Worm (Caenorhabditis elegans): Measurements from ENCODE around the gene sre-45.

sre-45 gene

ce11 chrII:13494762-13495161, 22.9 kb upstream of the sre-45 start:
- TF ChIP-seq him-1 (tag; optimal IDR thresholded peaks at IDR 0.05) (no peak), W03F9.2 (tag; optimal IDR thresholded peaks at IDR 0.05) (peak; percentile 65)

- TF ChIP-seq W03F9.2 (tag; optimal IDR thresholded peaks at IDR 0.05) (no peak), him-1 (tag; optimal IDR thresholded peaks at IDR 0.05) (no peak), dao-5 (tag; optimal IDR thresholded peaks at IDR 0.05) (no peak)
Measured at ce11 chrII:13495718-13496117, 22.0 kb upstream of the sre-45 start, which contains the start of gene drr-1. Gene drr-1 (minus strand): TSS chrII:13495900.

ce11 chrII:13500582-13500981, 17.1 kb upstream of the sre-45 start:
- TF ChIP-seq W03F9.2 (tag; optimal IDR thresholded peaks at IDR 0.05) (no peak), him-1 (tag; optimal IDR thresholded peaks at IDR 0.05) (no peak), dao-5 (tag; optimal IDR thresholded peaks at IDR 0.05) (no peak)

DNA sequence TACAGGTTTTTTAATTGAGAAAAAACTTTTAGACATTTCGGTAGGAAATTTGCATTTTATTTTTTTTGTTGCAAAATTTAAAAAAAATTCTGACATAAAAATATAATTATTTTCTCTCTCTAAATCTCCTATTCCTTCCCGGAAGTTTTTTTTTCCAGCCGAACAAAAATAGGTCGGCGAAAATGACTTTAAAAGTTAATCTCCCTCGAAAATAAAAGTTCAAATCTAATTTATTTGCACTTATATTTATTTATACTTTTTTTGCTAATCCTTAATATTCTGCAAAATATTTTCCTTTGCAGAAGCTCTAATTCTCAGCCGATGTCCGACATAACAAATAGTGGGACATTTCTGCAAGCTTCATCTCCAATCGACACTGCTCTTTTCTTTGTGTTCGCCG, 16.1 kb upstream of the sre-45 start, which contains the start of gene F45H10.5:
F45H10.5 (plus strand) TSS at position 301 of the 400 bp plus-strand sequence.
- no peak for TF ChIP-seq W03F9.2 (tag; optimal IDR thresholded peaks at IDR 0.05)
- TF ChIP-seq dao-5 (tag; optimal IDR thresholded peaks at IDR 0.05), result no peak
- no peak for TF ChIP-seq him-1 (tag; optimal IDR thresholded peaks at IDR 0.05)

DNA sequence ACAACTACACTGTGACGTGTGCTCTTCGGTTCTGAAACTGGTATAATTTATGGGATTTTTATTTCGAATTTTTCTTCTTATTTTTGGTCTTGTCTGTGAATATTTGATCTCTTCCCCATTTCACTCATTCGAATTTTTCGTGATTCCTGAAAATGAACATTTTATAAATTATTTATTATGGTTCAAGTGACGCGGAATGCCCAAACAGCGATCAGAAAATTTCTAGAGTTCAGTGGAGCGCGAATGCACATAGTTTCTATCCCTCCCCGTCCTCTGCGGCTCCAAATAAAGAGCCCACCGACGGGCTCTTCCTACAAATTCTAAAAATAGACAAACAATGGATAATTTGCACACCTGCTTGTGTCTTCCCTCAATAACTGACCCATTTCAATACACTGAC, 14.0 kb upstream of the sre-45 start, which contains the start of gene F54F11.1:
F54F11.1 (plus strand) TSS at position 301 of the 400 bp plus-strand sequence.
- no peak for TF ChIP-seq him-1 (tag; optimal IDR thresholded peaks at IDR 0.05)
- no peak for TF ChIP-seq dao-5 (tag; optimal IDR thresholded peaks at IDR 0.05)
- TF ChIP-seq W03F9.2 (tag; optimal IDR thresholded peaks at IDR 0.05), result no peak

DNA sequence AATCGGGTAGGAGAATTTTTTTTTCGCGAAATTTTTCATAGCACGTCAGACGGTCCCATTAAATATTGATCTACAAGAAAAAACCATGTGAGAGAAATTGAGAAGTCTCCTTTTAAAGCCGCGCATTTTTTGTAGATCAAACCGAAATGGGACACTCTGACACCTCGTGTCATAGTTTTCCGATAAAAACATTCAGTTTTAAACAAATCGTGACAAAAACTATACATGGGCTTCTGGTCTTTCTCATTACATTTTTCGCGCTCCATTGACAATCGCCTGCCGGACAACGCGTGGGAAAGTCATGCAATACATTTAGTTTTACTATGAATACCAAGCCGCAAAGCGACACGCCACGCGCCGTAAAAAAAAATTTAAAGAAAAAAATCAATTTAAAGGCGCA, 12.3 kb upstream of the sre-45 start:
- no peak for TF ChIP-seq dao-5 (tag; optimal IDR thresholded peaks at IDR 0.05)
- TF ChIP-seq him-1 (tag; optimal IDR thresholded peaks at IDR 0.05), result no peak
- TF ChIP-seq W03F9.2 (tag; optimal IDR thresholded peaks at IDR 0.05), result no peak

ce11 chrII:13505977-13506568, 11.6 kb upstream of the sre-45 start:
- TF ChIP-seq dao-5 (tag; optimal IDR thresholded peaks at IDR 0.05) (no peak), W03F9.2 (tag; optimal IDR thresholded peaks at IDR 0.05) (no peak), him-1 (tag; optimal IDR thresholded peaks at IDR 0.05) (no peak)

ce11 chrII:13507535-13507934, 10.2 kb upstream of the sre-45 start, which contains the start of gene nep-17:
Gene nep-17 (plus strand): TSS chrII:13507819.
- TF ChIP-seq dao-5 (tag; optimal IDR thresholded peaks at IDR 0.05) (no peak), W03F9.2 (tag; optimal IDR thresholded peaks at IDR 0.05) (no peak), him-1 (tag; optimal IDR thresholded peaks at IDR 0.05) (no peak)

ce11 chrII:13508607-13509006, 9.1 kb upstream of the sre-45 start:
- TF ChIP-seq dao-5 (tag; optimal IDR thresholded peaks at IDR 0.05) (no peak), W03F9.2 (tag; optimal IDR thresholded peaks at IDR 0.05) (no peak), him-1 (tag; optimal IDR thresholded peaks at IDR 0.05) (no peak)

DNA sequence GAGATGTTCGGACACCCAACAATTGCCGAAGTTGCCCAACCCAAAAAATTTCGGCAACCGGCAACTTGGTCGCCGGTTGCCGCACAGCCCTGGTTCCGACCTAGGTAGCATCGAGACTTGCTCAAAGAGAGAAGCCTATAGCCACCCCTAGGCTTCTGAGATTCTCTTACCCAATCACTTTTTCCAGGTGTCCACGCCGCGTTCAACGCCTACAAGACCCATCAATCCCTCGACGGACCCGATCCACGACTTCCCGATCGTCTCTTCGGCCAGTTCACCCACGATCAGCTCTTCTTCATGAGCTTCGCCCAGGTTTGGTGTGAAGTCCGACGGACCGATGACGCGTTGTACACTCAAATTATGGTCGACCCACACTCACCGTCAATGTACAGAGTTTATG, 1.9 kb upstream of the sre-45 start:
- TF ChIP-seq dao-5 (tag; optimal IDR thresholded peaks at IDR 0.05) (no peak), W03F9.2 (tag; optimal IDR thresholded peaks at IDR 0.05) (no peak), him-1 (tag; optimal IDR thresholded peaks at IDR 0.05) (no peak)

DNA sequence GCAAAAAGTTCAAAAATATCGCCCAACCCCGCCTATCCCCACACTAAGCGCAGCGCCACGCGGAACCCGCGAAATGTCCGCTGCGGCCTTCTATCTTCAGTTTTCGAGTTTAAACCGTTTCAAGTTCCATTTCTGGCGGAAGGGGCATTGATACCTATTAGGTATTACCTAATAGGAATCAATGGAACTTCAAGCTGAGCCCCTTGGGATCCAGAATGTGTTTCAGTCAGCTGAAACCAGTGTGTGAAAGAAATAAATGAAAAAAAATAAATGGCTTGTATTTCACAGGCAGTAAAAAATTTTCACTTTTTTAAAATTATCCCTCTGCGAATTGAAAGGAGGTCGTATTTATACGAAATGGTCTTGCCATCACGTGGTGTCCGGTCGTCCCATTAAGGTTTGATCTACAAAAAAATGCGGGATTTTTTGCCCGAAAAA, 3.5 kb downstream of the sre-45 start:
- TF ChIP-seq him-1 (tag; optimal IDR thresholded peaks at IDR 0.05) (no peak), dao-5 (tag; optimal IDR thresholded peaks at IDR 0.05) (no peak), W03F9.2 (tag; optimal IDR thresholded peaks at IDR 0.05) (peak; percentile 23)

DNA sequence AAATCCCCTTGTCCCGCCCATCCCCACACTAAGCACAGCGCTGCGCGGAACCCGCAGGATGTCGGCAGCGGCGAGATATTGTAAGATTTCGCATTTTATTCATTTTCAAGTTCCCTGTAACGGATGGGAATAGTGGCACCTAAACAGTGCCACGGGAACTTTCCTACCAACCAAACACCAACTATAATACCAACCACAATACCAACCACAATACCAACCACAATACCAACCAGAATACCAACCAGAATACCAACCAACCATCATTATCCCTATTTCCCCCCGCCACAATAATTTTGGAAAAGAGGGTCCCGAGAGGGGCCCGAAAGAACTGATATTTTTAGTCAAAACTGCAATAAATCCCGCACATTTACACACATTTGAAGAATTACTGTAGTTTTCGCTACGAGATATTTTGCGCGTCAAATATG, 4.3 kb downstream of the sre-45 start:
- TF ChIP-seq dao-5 (tag; optimal IDR thresholded peaks at IDR 0.05), result no peak
- TF ChIP-seq him-1 (tag; optimal IDR thresholded peaks at IDR 0.05), result no peak
- TF ChIP-seq W03F9.2 (tag; optimal IDR thresholded peaks at IDR 0.05), result no peak

DNA sequence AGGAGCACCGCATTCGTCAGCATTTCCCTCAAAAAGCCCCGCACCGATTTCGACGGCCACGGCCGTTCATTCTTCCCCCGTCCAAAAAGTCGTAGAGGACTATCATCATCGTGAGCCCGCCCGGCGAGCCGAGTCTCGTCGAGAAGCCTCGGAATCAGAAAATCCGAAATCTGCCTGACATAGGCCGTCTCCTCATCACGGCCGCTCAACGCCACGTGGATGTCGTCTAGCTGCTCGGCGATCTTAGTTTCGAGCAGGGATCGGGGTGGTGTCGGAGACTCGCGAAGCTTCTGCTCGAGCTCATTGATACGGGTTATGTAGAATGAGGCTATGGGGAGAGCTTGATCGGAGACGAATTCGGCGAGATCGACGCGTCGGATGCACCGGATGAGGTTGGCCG, 11.4 kb downstream of the sre-45 start:
- TF ChIP-seq dao-5 (tag; optimal IDR thresholded peaks at IDR 0.05), result no peak
- no peak for TF ChIP-seq W03F9.2 (tag; optimal IDR thresholded peaks at IDR 0.05)

DNA sequence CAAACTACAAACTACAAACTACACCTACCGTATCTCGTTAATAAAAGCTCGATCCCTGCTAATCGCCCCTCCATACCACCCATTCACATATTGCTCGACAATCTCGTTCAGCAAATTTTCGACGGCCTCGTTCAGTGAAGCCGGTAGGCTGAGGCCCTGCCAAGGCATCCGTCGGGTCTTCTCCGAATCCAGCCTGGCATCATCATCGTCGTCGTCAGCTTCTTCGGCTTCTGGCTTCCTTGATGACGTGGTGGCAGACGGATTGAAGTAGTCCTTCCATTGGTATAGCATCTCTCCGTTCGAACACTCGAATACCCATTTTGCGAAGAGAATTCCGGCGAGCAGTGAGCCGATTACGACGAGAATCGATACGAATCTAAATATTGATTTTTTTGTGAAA, 13.0 kb downstream of the sre-45 start:
- no peak for TF ChIP-seq him-1 (tag; optimal IDR thresholded peaks at IDR 0.05)
- TF ChIP-seq W03F9.2 (tag; optimal IDR thresholded peaks at IDR 0.05), result no peak
- no peak for TF ChIP-seq dao-5 (tag; optimal IDR thresholded peaks at IDR 0.05)

ce11 chrII:13531118-13531517, 13.4 kb downstream of the sre-45 start, which contains the start of gene snx-14:
Gene snx-14 (minus strand): TSS chrII:13531218.
- TF ChIP-seq dao-5 (tag; optimal IDR thresholded peaks at IDR 0.05) (no peak), him-1 (tag; optimal IDR thresholded peaks at IDR 0.05) (no peak), W03F9.2 (tag; optimal IDR thresholded peaks at IDR 0.05) (no peak)

Measured in whole organism, L4/young adult.